Worm (Caenorhabditis elegans) whole organism, midembryonic: Measurements from ENCODE around the gene col-150.

Source experiments
- T22C8.4 ChIP-seq: fragments of 200-800 bp; sonication (Bioruptor generic); IDR thresholded peaks from 2 replicates; pipeline ENCODE4 v1.3.6; 2022; ENCODE audit warnings: missing genetic modification characterization, missing compliant biosample characterization
- cog-1 ChIP-seq: sonication (generic microtip); optimal IDR thresholded peaks from 2 replicates; lab custom pipeline; 2016; ENCODE audit warnings: missing genetic modification characterization, missing compliant biosample characterization
- flt-1 ChIP-seq: fragments of 200-800 bp; sonication (Bioruptor generic); IDR thresholded peaks from 2 replicates; pipeline ENCODE4 v1.3.6; 2022; ENCODE audit warnings: missing genetic modification characterization, missing compliant biosample characterization
- klf-2 ChIP-seq: fragments of 200-800 bp; sonication (Bioruptor generic); conservative IDR thresholded peaks from 2 replicates; pipeline ENCODE4 v1.3.6; 2022; ENCODE audit warnings: missing genetic modification reagents, missing genetic modification characterization, missing compliant biosample characterization
- med-1 ChIP-seq: sonication (generic microtip); optimal IDR thresholded peaks from 2 replicates; lab custom pipeline; 2017; ENCODE audit warnings: missing genetic modification characterization, mild to moderate bottlenecking, missing compliant biosample characterization, antibody characterized with exemption, missing genetic modification reagents; ENCODE audit not compliant: insufficient read depth
- ref-1 ChIP-seq: fragments of 200-800 bp; sonication (Bioruptor generic); conservative IDR thresholded peaks from 2 replicates; pipeline ENCODE4 v1.3.6; 2022; ENCODE audit warnings: missing genetic modification reagents, missing genetic modification characterization, missing compliant biosample characterization
- tab-1 ChIP-seq: fragments of 200-800 bp; sonication (Bioruptor generic); IDR thresholded peaks from 2 replicates; pipeline ENCODE4 v1.3.6; 2022; ENCODE audit warnings: missing genetic modification characterization, missing compliant biosample characterization
- ztf-23 ChIP-seq: fragments of 200-800 bp; sonication (Bioruptor generic); IDR thresholded peaks from 2 replicates; pipeline ENCODE4 v1.3.6; 2022; ENCODE audit warnings: missing genetic modification reagents, missing genetic modification characterization, missing compliant biosample characterization
- ztf-29 ChIP-seq: fragments of 200-800 bp; sonication (Bioruptor generic); IDR thresholded peaks from 2 replicates; pipeline ENCODE4 v1.3.6; 2022; ENCODE audit warnings: missing genetic modification reagents, missing genetic modification characterization, missing compliant biosample characterization

Gene col-150

ce11 chrV:10320101-10320761 is 25.8 kb upstream of the col-150 start, which contains the start of the genes gna-1 and B0024.13:
Gene gna-1 (minus strand): TSS chrV:10320151.
Gene B0024.13 (plus strand): TSS chrV:10320711.
- TF ChIP-seq ztf-29: no peak
- TF ChIP-seq flt-1: no peak
- TF ChIP-seq cog-1: no peak
- peak; percentile 69; the same call in 1 of the 2 replicates for TF ChIP-seq ztf-23
- TF ChIP-seq med-1 (GFP tag; lab: Kevin White, UChicago): no peak
- no peak for TF ChIP-seq tab-1
- no peak for TF ChIP-seq ref-1 (GFP tag; lab: Robert Waterston, UW)

DNA sequence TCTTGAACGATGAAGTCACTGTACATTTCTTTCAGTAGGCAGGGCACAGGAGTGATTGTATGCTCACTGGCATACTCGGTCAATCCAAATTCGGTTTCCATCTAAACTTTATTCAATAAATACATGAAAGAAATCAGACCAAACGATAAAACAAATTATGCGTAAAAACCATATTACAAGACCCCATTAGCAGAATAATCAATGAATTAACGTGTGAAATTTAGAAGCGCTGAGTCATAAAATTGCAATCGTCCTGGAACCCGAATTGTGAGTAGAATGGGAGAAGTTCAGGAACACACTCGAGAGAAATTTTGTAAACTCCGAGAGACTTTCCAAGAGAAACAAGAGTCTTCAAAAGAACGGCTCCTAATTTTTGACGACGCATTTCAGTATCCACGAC is 25.0 kb upstream of the col-150 start, which contains the start of gene B0024.11:
B0024.11 (minus strand) TSS at position 101 of the 400 bp plus-strand sequence.
- TF ChIP-seq ztf-23: no peak
- TF ChIP-seq ref-1 (GFP tag; lab: Robert Waterston, UW): no peak
- no peak for TF ChIP-seq cog-1
- TF ChIP-seq klf-2 (GFP tag; lab: Robert Waterston, UW): no peak
- no peak for TF ChIP-seq T22C8.4 (GFP tag; lab: Robert Waterston, UW)
- TF ChIP-seq tab-1: no peak
- no peak for TF ChIP-seq flt-1
- no peak for TF ChIP-seq med-1 (GFP tag; lab: Kevin White, UChicago)
- no peak for TF ChIP-seq ztf-29

DNA sequence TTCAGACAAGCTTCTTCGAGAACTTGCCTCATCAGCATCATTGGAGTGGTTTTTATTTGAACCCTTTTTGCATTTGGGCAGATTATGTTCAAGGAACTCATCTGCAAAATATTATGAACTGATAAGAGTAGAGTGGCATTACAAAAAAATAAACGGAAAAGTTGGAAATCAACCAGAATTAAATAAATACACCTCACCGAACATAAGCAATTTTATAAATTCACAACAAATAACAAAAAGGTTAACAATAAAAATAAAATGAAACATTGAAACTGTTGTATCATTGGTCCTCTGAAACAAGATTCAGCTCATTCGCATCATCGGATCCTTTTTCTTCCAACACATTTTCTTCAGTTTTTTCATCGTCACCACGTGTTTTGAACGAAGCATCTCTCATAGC is 22.8 kb upstream of the col-150 start, which contains the start of gene asps-1:
asps-1 (minus strand) TSS at position 101 of the 400 bp plus-strand sequence.
- TF ChIP-seq flt-1: no peak
- TF ChIP-seq tab-1: no peak
- no peak for TF ChIP-seq T22C8.4 (GFP tag; lab: Robert Waterston, UW)
- TF ChIP-seq ztf-29: no peak
- TF ChIP-seq klf-2 (GFP tag; lab: Robert Waterston, UW): no peak
- no peak for TF ChIP-seq med-1 (GFP tag; lab: Kevin White, UChicago)
- no peak for TF ChIP-seq ztf-23
- TF ChIP-seq cog-1: no peak
- no peak for TF ChIP-seq ref-1 (GFP tag; lab: Robert Waterston, UW)

ce11 chrV:10314371-10314770 is 19.9 kb upstream of the col-150 start, which contains the start of gene trx-2:
Gene trx-2 (plus strand): TSS chrV:10314671.
- TF ChIP-seq med-1 (GFP tag; lab: Kevin White, UChicago) (no peak), klf-2 (GFP tag; lab: Robert Waterston, UW) (no peak), tab-1 (no peak), flt-1 (no peak), ztf-29 (no peak), ref-1 (GFP tag; lab: Robert Waterston, UW) (no peak), cog-1 (no peak), T22C8.4 (GFP tag; lab: Robert Waterston, UW) (no peak), ztf-23 (no peak)

ce11 chrV:10313953-10314352 is 19.5 kb upstream of the col-150 start, which contains the start of gene gcy-6:
Gene gcy-6 (minus strand): TSS chrV:10314053.
- TF ChIP-seq ztf-29 (no peak), med-1 (GFP tag; lab: Kevin White, UChicago) (no peak), ztf-23 (no peak), flt-1 (no peak)

- TF ChIP-seq ref-1 (GFP tag; lab: Robert Waterston, UW) (no peak), flt-1 (no peak), klf-2 (GFP tag; lab: Robert Waterston, UW) (no peak), tab-1 (no peak), cog-1 (no peak), T22C8.4 (GFP tag; lab: Robert Waterston, UW) (no peak), ztf-23 (no peak), med-1 (GFP tag; lab: Kevin White, UChicago) (no peak), ztf-29 (no peak)
Measured at ce11 chrV:10307283-10307682, 12.8 kb upstream of the col-150 start, which contains the start of gene che-12. Gene che-12 (minus strand): TSS chrV:10307383.

ce11 chrV:10297099-10297498 is 2.6 kb upstream of the col-150 start, which contains the start of gene B0024.4:
Gene B0024.4 (plus strand): TSS chrV:10297399.
- TF ChIP-seq T22C8.4 (GFP tag; lab: Robert Waterston, UW): no peak
- no peak for TF ChIP-seq ztf-29
- TF ChIP-seq flt-1: no peak
- no peak for TF ChIP-seq ref-1 (GFP tag; lab: Robert Waterston, UW)
- TF ChIP-seq med-1 (GFP tag; lab: Kevin White, UChicago): no peak
- TF ChIP-seq klf-2 (GFP tag; lab: Robert Waterston, UW): no peak
- no peak for TF ChIP-seq tab-1
- no peak for TF ChIP-seq ztf-23
- no peak for TF ChIP-seq cog-1

- TF ChIP-seq flt-1 (no peak), klf-2 (GFP tag; lab: Robert Waterston, UW) (no peak), ref-1 (GFP tag; lab: Robert Waterston, UW) (no peak), T22C8.4 (GFP tag; lab: Robert Waterston, UW) (no peak), tab-1 (no peak), ztf-29 (no peak), med-1 (GFP tag; lab: Kevin White, UChicago) (no peak), cog-1 (no peak), ztf-23 (no peak)
Measured at ce11 chrV:10292819-10293357, 1.6 kb downstream of the col-150 start, which contains the start of gene col-149. Gene col-149 (minus strand): TSS chrV:10292869.

ce11 chrV:10291848-10292247 is 2.6 kb downstream of the col-150 start:
- TF ChIP-seq cog-1 (no peak), ref-1 (GFP tag; lab: Robert Waterston, UW) (no peak), tab-1 (no peak), flt-1 (no peak), ztf-29 (no peak), T22C8.4 (GFP tag; lab: Robert Waterston, UW) (no peak), klf-2 (GFP tag; lab: Robert Waterston, UW) (no peak)

ce11 chrV:10289743-10290142 is 4.7 kb downstream of the col-150 start, which contains the start of gene B0024.15:
Gene B0024.15 (plus strand): TSS chrV:10290043.
- no peak for TF ChIP-seq ztf-29
- no peak for TF ChIP-seq tab-1
- no peak for TF ChIP-seq ztf-23
- TF ChIP-seq ref-1 (GFP tag; lab: Robert Waterston, UW): no peak
- TF ChIP-seq klf-2 (GFP tag; lab: Robert Waterston, UW): no peak
- no peak for TF ChIP-seq T22C8.4 (GFP tag; lab: Robert Waterston, UW)
- no peak for TF ChIP-seq med-1 (GFP tag; lab: Kevin White, UChicago)
- no peak for TF ChIP-seq flt-1
